Worm (Caenorhabditis elegans) whole organism, early embryonic: ENCODE results near the gene cutl-27.
A peak's percentile ranks its signal among the peaks of the same experiment; 100 is the strongest.

Experiments
- B0310.2 ChIP-seq: sonication (generic microtip); optimal IDR thresholded peaks from 2 replicates; lab custom pipeline; 2016; ENCODE audit warnings: mild to moderate bottlenecking, missing genetic modification characterization, missing compliant biosample characterization
- F13C5.2 ChIP-seq: sonication (generic microtip); optimal IDR thresholded peaks from 2 replicates; lab custom pipeline; 2017; ENCODE audit warnings: mild to moderate bottlenecking, missing genetic modification characterization, inconsistent platforms, missing compliant biosample characterization
- aly-1 ChIP-seq: sonication (generic microtip); optimal IDR thresholded peaks from 2 replicates; lab custom pipeline; 2016; ENCODE audit warnings: missing genetic modification characterization, missing compliant biosample characterization
- ama-1 ChIP-seq: fragments of 150-350 bp; optimal IDR thresholded peaks from 2 replicates; lab custom pipeline; 2014
- ceh-13 ChIP-seq: fragments of 200-800 bp; sonication (Bioruptor generic); optimal IDR thresholded peaks from 2 replicates; lab custom pipeline; 2018; ENCODE audit warnings: mild to moderate bottlenecking, missing genetic modification characterization, missing compliant biosample characterization
- ceh-36 ChIP-seq: sonication (generic microtip); optimal IDR thresholded peaks from 2 replicates; lab custom pipeline; 2016; ENCODE audit warnings: missing genetic modification characterization, inconsistent platforms, missing compliant biosample characterization
- ets-7 ChIP-seq: sonication (generic microtip); optimal IDR thresholded peaks from 2 replicates; lab custom pipeline; 2016; ENCODE audit warnings: missing genotype, missing genetic modification characterization, missing compliant biosample characterization
- flt-1 ChIP-seq: fragments of 200-800 bp; sonication (Bioruptor generic); IDR thresholded peaks from 2 replicates; pipeline ENCODE4 v1.3.6; 2022; ENCODE audit warnings: missing genetic modification characterization, missing compliant biosample characterization
- hmbx-1 ChIP-seq: sonication (generic microtip); optimal IDR thresholded peaks from 2 replicates; lab custom pipeline; 2016; ENCODE audit warnings: mild to moderate bottlenecking, missing genetic modification characterization, missing compliant biosample characterization
- hmg-4 ChIP-seq: fragments of 200-800 bp; sonication (Bioruptor generic); optimal IDR thresholded peaks from 2 replicates; lab custom pipeline; 2018; ENCODE audit warnings: mild to moderate bottlenecking, missing genetic modification characterization, missing compliant biosample characterization
- hnd-1 ChIP-seq: sonication (generic microtip); optimal IDR thresholded peaks from 2 replicates; lab custom pipeline; 2016; ENCODE audit warnings: missing genetic modification characterization, missing compliant biosample characterization
- pes-1 ChIP-seq: fragments of 200-800 bp; sonication (Bioruptor generic); IDR thresholded peaks from 2 replicates; pipeline ENCODE4 v1.3.6; 2022; ENCODE audit warnings: missing genetic modification reagents, missing genetic modification characterization, missing compliant biosample characterization
- scrt-1 ChIP-seq: fragments of 200-800 bp; sonication (Bioruptor generic); IDR thresholded peaks from 2 replicates; pipeline ENCODE4 v1.3.6; 2022; ENCODE audit warnings: missing genetic modification characterization, missing compliant biosample characterization
- sea-1 ChIP-seq: fragments of 200-800 bp; sonication (Bioruptor generic); conservative IDR thresholded peaks from 2 replicates; pipeline ENCODE4 v1.3.6; 2022; ENCODE audit warnings: missing genetic modification characterization, missing compliant biosample characterization
- tbx-11 ChIP-seq: fragments of 200-800 bp; sonication (Bioruptor generic); IDR thresholded peaks from 2 replicates; pipeline ENCODE4 v1.3.6; 2022; ENCODE audit warnings: missing genetic modification characterization, missing compliant biosample characterization
- tbx-37 ChIP-seq: fragments of 200-800 bp; sonication (Bioruptor generic); conservative IDR thresholded peaks from 2 replicates; pipeline ENCODE4 v1.3.6; 2022; ENCODE audit warnings: missing genetic modification reagents, missing genetic modification characterization, missing compliant biosample characterization
- tra-4 ChIP-seq: sonication (generic microtip); optimal IDR thresholded peaks from 2 replicates; lab custom pipeline; 2017; ENCODE audit warnings: missing genetic modification characterization, missing compliant biosample characterization

cutl-27 gene

ce11 chrIV:11854777-11855176 lies 23.6 kb upstream of the cutl-27 start, which contains the start of gene tag-30:
Gene tag-30 (minus strand): TSS chrIV:11855159.
- no peak for TF ChIP-seq scrt-1 (GFP tag; lab: Robert Waterston, UW)
- TF ChIP-seq tbx-11, result no peak
- TF ChIP-seq F13C5.2 (tag; lab: Kevin White, UChicago), result no peak
- TF ChIP-seq aly-1 (tag; lab: Kevin White, UChicago), result no peak
- TF ChIP-seq ceh-13, result no peak
- no peak for TF ChIP-seq hmg-4 (GFP tag; lab: Kevin White, UChicago)
- no peak for TF ChIP-seq sea-1 (GFP tag; lab: Robert Waterston, UW)
- TF ChIP-seq ama-1 (lab: Kevin White, UChicago), result no peak
- TF ChIP-seq hnd-1, result no peak
- no peak for TF ChIP-seq B0310.2 (tag; lab: Kevin White, UChicago)
- TF ChIP-seq tra-4 (tag; lab: Kevin White, UChicago), result no peak
- TF ChIP-seq pes-1 (GFP tag; lab: Robert Waterston, UW), result no peak
- no peak for TF ChIP-seq tbx-37
- TF ChIP-seq flt-1 (GFP tag; lab: Robert Waterston, UW), result no peak
- TF ChIP-seq ets-7 (tag; lab: Kevin White, UChicago), result no peak
- TF ChIP-seq ceh-36 (tag; lab: Kevin White, UChicago), result no peak
- no peak for TF ChIP-seq hmbx-1 (tag; lab: Kevin White, UChicago)

DNA sequence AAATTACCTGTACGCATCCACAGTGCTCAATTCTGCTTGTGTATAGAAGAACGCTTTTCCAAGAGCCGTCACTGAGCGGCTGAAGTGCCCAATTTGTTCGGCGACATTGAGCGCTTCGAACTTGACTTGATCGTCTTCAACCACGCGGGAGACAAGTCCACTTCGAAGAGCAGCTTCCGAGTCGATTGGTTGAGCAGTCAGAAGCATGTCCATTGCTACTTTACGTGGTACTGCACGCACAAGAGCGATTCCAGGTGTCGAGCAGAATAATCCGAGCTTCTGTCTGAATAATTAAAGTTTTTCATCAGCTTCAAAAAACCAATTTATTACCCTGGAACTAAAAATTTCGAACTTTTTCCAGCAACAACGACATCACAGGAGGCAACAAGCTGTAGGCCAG lies 22.9 kb upstream of the cutl-27 start:
- TF ChIP-seq hnd-1 (no peak), F13C5.2 (tag; lab: Kevin White, UChicago) (no peak), scrt-1 (GFP tag; lab: Robert Waterston, UW) (no peak), tbx-37 (no peak)

DNA sequence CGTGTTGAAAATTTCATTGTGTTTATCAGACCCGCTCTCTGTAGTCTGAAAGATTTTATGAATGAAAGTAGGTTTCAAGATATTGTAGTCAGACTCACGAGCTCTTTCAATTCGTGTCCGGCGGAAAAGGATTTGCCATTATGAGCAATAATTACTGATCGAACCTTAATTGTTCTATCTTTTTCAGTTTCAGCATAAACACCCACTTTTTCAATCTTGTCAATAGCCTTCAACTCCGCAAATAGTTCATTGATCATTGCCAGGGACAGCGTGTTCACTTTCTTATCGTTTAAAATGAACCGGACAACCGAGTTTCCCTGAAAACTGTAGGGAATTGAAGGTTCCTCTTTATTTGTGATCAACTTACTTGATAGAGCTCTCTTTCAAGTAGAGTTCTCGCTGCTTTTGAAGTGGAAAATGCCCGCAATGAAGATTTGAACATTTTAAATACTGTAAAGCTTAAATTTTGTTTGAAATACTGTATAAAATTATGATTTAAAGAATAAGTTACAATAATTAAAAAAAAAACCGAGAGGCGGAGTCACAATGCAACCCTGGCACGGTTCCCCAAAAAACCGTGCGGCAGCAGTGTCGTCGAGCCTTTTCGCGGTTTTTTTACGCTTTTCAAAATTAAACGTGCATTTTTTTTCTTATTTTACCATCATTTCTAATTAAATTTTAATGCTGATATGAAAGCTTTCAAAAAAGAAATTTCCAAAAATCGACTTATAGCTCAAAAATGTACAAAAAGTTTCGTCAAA lies 22.3 kb upstream of the cutl-27 start, which contains the start of gene ech-2:
ech-2 (minus strand) TSS at position 452 of the 761 bp plus-strand sequence.
- TF ChIP-seq flt-1 (GFP tag; lab: Robert Waterston, UW), result no peak
- no peak for TF ChIP-seq pes-1 (GFP tag; lab: Robert Waterston, UW)
- no peak for TF ChIP-seq hmg-4 (GFP tag; lab: Kevin White, UChicago)
- TF ChIP-seq sea-1 (GFP tag; lab: Robert Waterston, UW), result no peak

DNA sequence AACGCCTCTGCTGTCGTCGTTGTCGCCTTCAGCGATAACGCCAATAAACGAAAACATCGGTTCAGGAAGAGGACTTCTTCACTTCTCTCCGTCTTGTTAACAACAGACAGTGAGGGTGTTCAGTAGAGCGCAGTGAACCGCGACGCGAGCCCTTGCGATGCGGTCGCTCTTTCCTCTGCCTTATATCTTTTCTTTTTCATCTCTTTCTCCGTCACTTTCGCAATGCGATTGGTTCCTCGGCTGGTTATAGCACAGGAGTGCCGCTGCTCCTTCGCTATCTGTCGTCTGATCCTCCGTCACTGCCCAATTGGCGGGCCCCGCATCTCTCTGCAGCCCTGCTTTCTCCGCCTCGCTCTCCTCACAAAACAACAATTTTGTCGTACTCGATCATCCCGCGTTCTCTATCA lies 21.2 kb upstream of the cutl-27 start:
- TF ChIP-seq ceh-13, result no peak
- TF ChIP-seq pes-1 (GFP tag; lab: Robert Waterston, UW), result no peak
- TF ChIP-seq hmg-4 (GFP tag; lab: Kevin White, UChicago), result peak; percentile 60
- TF ChIP-seq aly-1 (tag; lab: Kevin White, UChicago), result peak; percentile 67
- TF ChIP-seq flt-1 (GFP tag; lab: Robert Waterston, UW), result 0 out of 2 replicates have a peak, but pooled peaks have one; percentile 18

ce11 chrIV:11858142-11858541 lies 20.2 kb upstream of the cutl-27 start, which contains the start of gene let-92:
Gene let-92 (plus strand): TSS chrIV:11858442.
- TF ChIP-seq sea-1 (GFP tag; lab: Robert Waterston, UW), result no peak

DNA sequence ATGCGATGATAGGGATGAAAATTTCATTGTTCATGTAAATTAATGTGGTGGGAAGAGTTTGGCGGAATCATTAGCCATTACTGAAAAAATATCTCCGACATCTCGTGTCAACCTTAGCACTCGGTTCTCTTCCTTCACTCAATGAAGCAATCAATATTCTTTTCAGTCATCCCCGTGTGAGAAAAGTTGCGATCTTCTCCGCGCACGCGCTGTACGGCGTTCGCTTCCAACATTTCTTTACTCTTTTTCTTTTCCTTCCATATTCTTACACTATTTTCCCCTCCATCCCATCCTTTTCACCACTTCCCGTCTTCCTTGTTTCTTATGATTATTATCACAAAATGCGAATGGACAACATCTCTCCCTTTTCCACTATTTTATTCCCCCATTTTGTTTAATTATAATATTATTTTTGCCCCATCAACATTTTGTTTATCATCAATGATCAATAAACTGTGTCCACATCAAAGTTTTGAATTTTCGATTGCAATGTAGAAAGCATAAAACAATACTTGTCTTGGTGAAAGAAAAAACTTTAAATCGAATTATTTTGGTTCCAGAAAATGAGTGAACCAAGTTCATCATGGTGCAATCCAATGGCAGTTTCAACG lies 18.2 kb upstream of the cutl-27 start, which contains the start of gene mob-1:
mob-1 (plus strand) TSS at position 561 of the 611 bp plus-strand sequence.
- TF ChIP-seq F13C5.2 (tag; lab: Kevin White, UChicago) (no peak), tbx-37 (no peak), hmbx-1 (tag; lab: Kevin White, UChicago) (no peak), pes-1 (GFP tag; lab: Robert Waterston, UW) (no peak), ets-7 (tag; lab: Kevin White, UChicago) (no peak), tbx-11 (no peak), ceh-36 (tag; lab: Kevin White, UChicago) (no peak), ceh-13 (no peak), hmg-4 (GFP tag; lab: Kevin White, UChicago) (no peak), flt-1 (GFP tag; lab: Robert Waterston, UW) (no peak), sea-1 (GFP tag; lab: Robert Waterston, UW) (no peak), hnd-1 (no peak), scrt-1 (GFP tag; lab: Robert Waterston, UW) (no peak), aly-1 (tag; lab: Kevin White, UChicago) (no peak)

DNA sequence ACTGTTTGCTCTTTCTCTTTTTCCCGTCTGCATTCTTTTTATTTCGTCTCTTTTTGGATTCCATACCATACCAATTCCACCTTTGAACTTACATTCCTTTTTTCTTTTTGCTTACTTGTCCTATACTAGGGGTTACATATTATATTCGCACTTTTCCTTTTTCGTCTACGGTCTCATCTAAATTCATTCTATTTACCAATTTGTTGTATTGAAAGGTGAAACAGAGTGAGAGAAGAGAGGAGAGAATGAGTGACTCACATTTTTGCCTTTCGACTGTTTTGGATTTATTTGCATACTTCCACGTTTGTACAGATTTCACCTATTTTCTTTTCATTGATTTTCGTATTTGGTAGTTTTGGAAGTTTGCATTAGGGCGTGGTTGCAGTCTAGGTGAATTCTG lies 14.9 kb upstream of the cutl-27 start:
- TF ChIP-seq ceh-13 (no peak), F13C5.2 (tag; lab: Kevin White, UChicago) (no peak), hmg-4 (GFP tag; lab: Kevin White, UChicago) (no peak), B0310.2 (tag; lab: Kevin White, UChicago) (no peak), tbx-11 (no peak), tra-4 (tag; lab: Kevin White, UChicago) (no peak), ets-7 (tag; lab: Kevin White, UChicago) (no peak), flt-1 (GFP tag; lab: Robert Waterston, UW) (no peak), ama-1 (lab: Kevin White, UChicago) (no peak), aly-1 (tag; lab: Kevin White, UChicago) (no peak), hnd-1 (no peak)

- TF ChIP-seq hmg-4 (GFP tag; lab: Kevin White, UChicago) (no peak), tbx-37 (no peak), aly-1 (tag; lab: Kevin White, UChicago) (no peak), tra-4 (tag; lab: Kevin White, UChicago) (no peak), ets-7 (tag; lab: Kevin White, UChicago) (no peak)
These were observed 14.1 kb upstream of the cutl-27 start, which contains the start of gene trpa-1 for ce11 chrIV:11864226-11864625. Gene trpa-1 (plus strand): TSS chrIV:11864526.
